Fruit fly (Drosophila melanogaster): ENCODE data around the gene CG9386.
A peak's percentile ranks its signal among the peaks of the same experiment; 100 is the strongest.

Gene CG9386

DNA sequence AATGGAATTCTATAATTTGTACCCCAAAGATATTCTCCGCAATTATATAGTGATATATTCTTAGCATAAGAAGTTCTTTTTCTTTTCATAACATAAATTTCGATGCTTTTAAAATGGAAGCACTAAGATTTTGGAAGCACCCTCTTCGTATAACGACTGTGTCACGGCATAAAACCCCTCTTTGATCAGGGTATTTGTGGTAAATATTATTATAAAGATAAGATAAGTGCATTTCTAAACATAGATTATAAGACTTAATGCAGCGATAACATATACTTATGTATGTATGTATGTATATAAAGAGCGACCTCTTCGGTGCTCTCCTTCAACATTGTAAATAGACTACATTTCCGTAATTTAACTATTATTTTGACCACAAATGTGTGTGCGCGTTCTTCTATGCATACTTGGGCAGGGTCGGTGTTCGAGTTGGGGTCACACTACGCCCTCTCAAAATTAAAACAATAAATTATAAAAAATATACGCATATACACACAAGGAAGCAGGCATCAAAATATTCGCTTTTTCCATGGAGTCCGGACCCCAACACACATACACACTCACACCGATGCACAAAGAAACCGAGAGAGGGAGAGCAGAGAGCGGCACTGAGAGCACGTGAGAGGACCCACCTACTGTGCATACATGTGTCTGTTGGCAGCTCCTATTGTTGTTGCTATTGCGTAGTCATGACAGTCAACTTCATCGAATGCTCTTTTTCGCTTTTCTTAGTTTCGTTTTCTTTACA is 4.8 kb downstream of the CG9386 start (continued):
- TF ChIP-seq Doc3 (GFP tag; IDR thresholded peaks at IDR 0.05; ENCODE audit: partially characterized antibody) (no peak), CG8924 (tag; optimal IDR thresholded peaks at IDR 0.05) (no peak), CG12299 (tag; optimal IDR thresholded peaks at IDR 0.05) (no peak), CG4820 (GFP tag; optimal IDR thresholded peaks at IDR 0.05) (no peak), grn (GFP tag; optimal IDR thresholded peaks at IDR 0.05) (peak; percentile 50), CG31441 (GFP tag; IDR thresholded peaks at IDR 0.05) (no peak), Pdp1 (GFP tag; optimal IDR thresholded peaks at IDR 0.05) (peak in 1 of 2 experiments; percentile 63), CG5180 (GFP tag; optimal IDR thresholded peaks at IDR 0.05) (peak; percentile 40), CHES-1-like (GFP tag; optimal IDR thresholded peaks at IDR 0.05) (no peak), odd (GFP tag; optimal IDR thresholded peaks at IDR 0.05) (peak; percentile 6), lbe (GFP tag; optimal IDR thresholded peaks at IDR 0.05) (peak; percentile 12), CG2120 (GFP tag; optimal IDR thresholded peaks at IDR 0.05) (no peak), B-H2 (GFP tag; optimal IDR thresholded peaks at IDR 0.05) (peak; percentile 45), ci (GFP tag; IDR thresholded peaks at IDR 0.05) (no peak), CG12391 (tag; optimal IDR thresholded peaks at IDR 0.05) (peak; percentile 8), NC2α (GFP tag; optimal IDR thresholded peaks at IDR 0.05) (no peak), CG6683 (GFP tag; optimal IDR thresholded peaks at IDR 0.05) (peak; percentile 19), dysf (GFP tag; IDR thresholded peaks at IDR 0.05) (no peak), D19A (tag; optimal IDR thresholded peaks at IDR 0.05) (peak; percentile 63), ftz-f1 (GFP tag; optimal IDR thresholded peaks at IDR 0.05) (no peak), mld (GFP tag; IDR thresholded peaks at IDR 0.05; ENCODE audit: partially characterized antibody) (no peak), ro (GFP tag; IDR thresholded peaks at IDR 0.05) (no peak), Spps (tag; optimal IDR thresholded peaks at IDR 0.05) (no peak), Hand (GFP tag; optimal IDR thresholded peaks at IDR 0.05) (no peak), Trl (optimal IDR thresholded peaks at IDR 0.05) (peak; percentile 99 to 100), Trl (GFP tag; optimal IDR thresholded peaks at IDR 0.05) (peak; percentile 66), Bdp1 (GFP tag; optimal IDR thresholded peaks at IDR 0.05) (no peak), sd (tag; optimal IDR thresholded peaks at IDR 0.05) (peak; percentile 61), Dbx (GFP tag; IDR thresholded peaks at IDR 0.05) (no peak), CG15479 (GFP tag; optimal IDR thresholded peaks at IDR 0.05) (peak; percentile 41), ERR (GFP tag; optimal IDR thresholded peaks at IDR 0.05) (peak; percentile 29), trem (tag; optimal IDR thresholded peaks at IDR 0.05) (peak; percentile 7), kah (GFP tag; optimal IDR thresholded peaks at IDR 0.05) (peak; percentile 1), CG2129 (GFP tag; IDR thresholded peaks at IDR 0.05; ENCODE audit: partially characterized antibody) (no peak), lilli (GFP tag; optimal IDR thresholded peaks at IDR 0.05) (no peak), Opbp (GFP tag; IDR thresholded peaks at IDR 0.05; ENCODE audit: partially characterized antibody) (no peak), Dek (tag; optimal IDR thresholded peaks at IDR 0.05) (no peak), row (GFP tag; IDR thresholded peaks at IDR 0.05) (no peak), gsb (GFP tag; IDR thresholded peaks at IDR 0.05) (no peak), Bgb (GFP tag; IDR thresholded peaks at IDR 0.05; ENCODE audit: partially characterized antibody) (no peak), maf-S (GFP tag; optimal IDR thresholded peaks at IDR 0.05) (no peak), fd3F (GFP tag; optimal IDR thresholded peaks at IDR 0.05) (no peak), eyg (GFP tag; optimal IDR thresholded peaks at IDR 0.05) (no peak), CG17568 (GFP tag; optimal IDR thresholded peaks at IDR 0.05) (peak; percentile 22), ems (GFP tag; optimal IDR thresholded peaks at IDR 0.05) (no peak), Sox100B (GFP tag; optimal IDR thresholded peaks at IDR 0.05) (peak; percentile 13), CG17359 (tag; optimal IDR thresholded peaks at IDR 0.05) (peak; percentile 17), tup (GFP tag; optimal IDR thresholded peaks at IDR 0.05) (no peak), lab (GFP tag; optimal IDR thresholded peaks at IDR 0.05) (peak; percentile 36)

Measured in whole organism, embryonic.